Fruit fly (Drosophila melanogaster): Measurements from ENCODE around the gene Nt5a.

dm6 chr3L:1322159-1322558 lies 14.9 kb upstream of the Nt5a start:
- TF ChIP-seq Myc (optimal IDR thresholded peaks at IDR 0.05) (no peak), dl (GFP tag; optimal IDR thresholded peaks at IDR 0.05; ENCODE audit: insufficient read depth in 1 of 2, partially characterized antibody in 2 of 2) (no peak), Hr78 (GFP tag; optimal IDR thresholded peaks at IDR 0.05) (no peak), woc (GFP tag; optimal IDR thresholded peaks at IDR 0.05) (no peak), psq (GFP tag; optimal IDR thresholded peaks at IDR 0.05) (no peak), HLH106 (tag; optimal IDR thresholded peaks at IDR 0.05) (no peak), dsf (GFP tag; optimal IDR thresholded peaks at IDR 0.05; ENCODE audit: borderline replicate concordance) (no peak), pan (optimal IDR thresholded peaks at IDR 0.05) (no peak), usp (GFP tag; optimal IDR thresholded peaks at IDR 0.05) (no peak), N (GFP tag; optimal IDR thresholded peaks at IDR 0.05) (no peak)
